Fruit fly (Drosophila melanogaster) whole organism, prepupa: ENCODE measurements around the gene fz2.

Experiments used
- CG10631 ChIP-seq: fragments of 200-800 bp; sonication (Bioruptor generic); optimal IDR thresholded peaks from 2 replicates; lab custom pipeline; 2016; ENCODE audit warnings: missing biosample characterization, missing genetic modification characterization
- CG10669 ChIP-seq: fragments of 200-800 bp; sonication (Bioruptor generic); optimal IDR thresholded peaks from 3 replicates; lab custom pipeline; 2018; ENCODE audit warnings: missing biosample characterization, mild to moderate bottlenecking, missing genetic modification characterization, moderate library complexity
- CG11294 ChIP-seq: fragments of 200-800 bp; sonication (Bioruptor generic); IDR thresholded peaks from 2 replicates; pipeline ENCODE4 v1.3.6; 2022; ENCODE audit warnings: missing biosample characterization, missing genetic modification characterization
- CG11762 ChIP-seq: fragments of 200-800 bp; sonication (Bioruptor generic); optimal IDR thresholded peaks from 3 replicates; lab custom pipeline; 2016; ENCODE audit warnings: missing biosample characterization, missing genetic modification characterization; ENCODE audit not compliant: insufficient read depth
- CG15336 ChIP-seq: fragments of 200-800 bp; sonication (Bioruptor generic); IDR thresholded peaks from 2 replicates; pipeline ENCODE4 v1.3.6; 2022; ENCODE audit warnings: missing biosample characterization, missing genetic modification characterization
- CG1621 ChIP-seq: fragments of 200-800 bp; sonication (Bioruptor generic); optimal IDR thresholded peaks from 3 replicates; lab custom pipeline; 2018; ENCODE audit warnings: missing biosample characterization, mild to moderate bottlenecking, missing genetic modification characterization
- CG16779 ChIP-seq: fragments of 200-800 bp; sonication (Bioruptor generic); optimal IDR thresholded peaks from 3 replicates; lab custom pipeline; 2017; ENCODE audit warnings: missing biosample characterization, mild to moderate bottlenecking, missing genetic modification characterization
- CG3032 ChIP-seq: fragments of 200-800 bp; optimal IDR thresholded peaks from 2 replicates; lab custom pipeline; 2019; ENCODE audit warnings: missing biosample characterization, mild to moderate bottlenecking, missing genetic modification characterization, moderate library complexity
- CG32006 ChIP-seq: fragments of 200-800 bp; sonication (Bioruptor generic); optimal IDR thresholded peaks from 3 replicates; lab custom pipeline; 2017; ENCODE audit warnings: missing biosample characterization, mild to moderate bottlenecking, missing genetic modification characterization
- CG34406 ChIP-seq: fragments of 200-800 bp; sonication (Bioruptor generic); optimal IDR thresholded peaks from 3 replicates; lab custom pipeline; 2016; ENCODE audit warnings: missing biosample characterization, missing genetic modification characterization
- CG3919 ChIP-seq: fragments of 200-800 bp; sonication (Bioruptor generic); optimal IDR thresholded peaks from 3 replicates; lab custom pipeline; 2016; ENCODE audit warnings: missing biosample characterization, missing genetic modification characterization
- CG4318 ChIP-seq: fragments of 200-800 bp; sonication (Bioruptor generic); optimal IDR thresholded peaks from 3 replicates; lab custom pipeline; 2017; ENCODE audit warnings: missing biosample characterization, mild to moderate bottlenecking, missing genetic modification characterization
- CG6163 ChIP-seq: fragments of 200-800 bp; sonication (Bioruptor generic); IDR thresholded peaks from 3 replicates; pipeline ENCODE4 v1.3.6; 2022; ENCODE audit warnings: missing biosample characterization, missing genetic modification characterization
- CG6792 ChIP-seq: fragments of 200-800 bp; sonication (Bioruptor generic); optimal IDR thresholded peaks from 3 replicates; lab custom pipeline; 2016; ENCODE audit warnings: missing biosample characterization, missing genetic modification characterization
- CG6808 ChIP-seq: fragments of 200-800 bp; sonication (Bioruptor generic); optimal IDR thresholded peaks from 3 replicates; lab custom pipeline; 2017; ENCODE audit warnings: missing biosample characterization, missing genetic modification characterization, mild to moderate bottlenecking, moderate library complexity, missing genetic modification reagents
- CG7368 ChIP-seq: fragments of 200-800 bp; sonication (Bioruptor generic); optimal IDR thresholded peaks from 3 replicates; lab custom pipeline; 2016; ENCODE audit warnings: missing biosample characterization, missing genetic modification characterization
- CG8319 ChIP-seq: fragments of 200-800 bp; sonication (Bioruptor generic); optimal IDR thresholded peaks from 3 replicates; lab custom pipeline; 2016; ENCODE audit warnings: missing biosample characterization, missing genetic modification characterization
- CG8632 ChIP-seq: fragments of 200-800 bp; sonication (Bioruptor generic); optimal IDR thresholded peaks from 3 replicates; lab custom pipeline; 2016; ENCODE audit warnings: missing biosample characterization, missing genetic modification characterization
- Eip75B ChIP-seq: fragments of 200-800 bp; sonication (Bioruptor generic); optimal IDR thresholded peaks from 3 replicates; lab custom pipeline; 2016; ENCODE audit warnings: missing biosample characterization, missing genetic modification characterization
- Eip78C ChIP-seq: fragments of 200-800 bp; sonication (Bioruptor generic); peaks from one replicate; lab custom pipeline; 2016; ENCODE audit warnings: missing biosample characterization, missing genetic modification characterization
- Eip93F ChIP-seq: fragments of 200-800 bp; sonication (Bioruptor generic); optimal IDR thresholded peaks from 2 replicates; lab custom pipeline; 2016; ENCODE audit warnings: missing biosample characterization, mild to moderate bottlenecking, missing genetic modification characterization
- Ets21C ChIP-seq: fragments of 200-800 bp; sonication (Bioruptor generic); optimal IDR thresholded peaks from 3 replicates; lab custom pipeline; 2016; ENCODE audit warnings: missing biosample characterization, missing genetic modification characterization
- Ets96B ChIP-seq: fragments of 200-800 bp; optimal IDR thresholded peaks from 2 replicates; lab custom pipeline; 2019; ENCODE audit warnings: missing biosample characterization, mild to moderate bottlenecking, missing genetic modification characterization, moderate library complexity
- Gug ChIP-seq: fragments of 200-800 bp; sonication (Bioruptor generic); IDR thresholded peaks from 2 replicates; pipeline ENCODE4 v1.3.6; 2022; ENCODE audit warnings: missing biosample characterization, missing genetic modification characterization
- Hr39 ChIP-seq: fragments of 200-800 bp; sonication (Bioruptor generic); optimal IDR thresholded peaks from 2 replicates; lab custom pipeline; 2016; ENCODE audit warnings: missing biosample characterization, missing genetic modification characterization
- Met ChIP-seq: fragments of 200-800 bp; sonication (Bioruptor generic); optimal IDR thresholded peaks from 3 replicates; lab custom pipeline; 2016; ENCODE audit warnings: missing biosample characterization, missing genetic modification characterization
- Sox14 ChIP-seq: fragments of 200-800 bp; sonication (Bioruptor generic); optimal IDR thresholded peaks from 3 replicates; lab custom pipeline; 2016; ENCODE audit warnings: missing biosample characterization, missing genetic modification characterization
- Sox15 ChIP-seq: fragments of 200-800 bp; sonication (Bioruptor generic); optimal IDR thresholded peaks from 3 replicates; lab custom pipeline; 2016; ENCODE audit warnings: missing biosample characterization, missing genetic modification characterization
- achi ChIP-seq: fragments of 200-800 bp; sonication (Bioruptor generic); optimal IDR thresholded peaks from 3 replicates; lab custom pipeline; 2016; ENCODE audit warnings: missing biosample characterization, missing genetic modification characterization
- esn ChIP-seq: fragments of 200-800 bp; sonication (Bioruptor generic); optimal IDR thresholded peaks from 2 replicates; lab custom pipeline; 2016; ENCODE audit warnings: missing biosample characterization, mild to moderate bottlenecking, missing genetic modification characterization, moderate library complexity
- fd59A ChIP-seq: fragments of 200-800 bp; sonication (Bioruptor generic); optimal IDR thresholded peaks from 2 replicates; lab custom pipeline; 2017; ENCODE audit warnings: missing biosample characterization, mild to moderate bottlenecking, missing genetic modification characterization, missing genetic modification reagents
- fd85E ChIP-seq: fragments of 200-800 bp; sonication (Bioruptor generic); optimal IDR thresholded peaks from 3 replicates; lab custom pipeline; 2016; ENCODE audit warnings: missing biosample characterization, missing genetic modification characterization
- fkh ChIP-seq: fragments of 200-800 bp; sonication (Bioruptor generic); optimal IDR thresholded peaks from 3 replicates; lab custom pipeline; 2017; ENCODE audit warnings: missing biosample characterization, mild to moderate bottlenecking, missing genetic modification characterization, moderate library complexity
- lz ChIP-seq: fragments of 200-800 bp; sonication (Bioruptor generic); optimal IDR thresholded peaks from 3 replicates; lab custom pipeline; 2016; ENCODE audit warnings: missing biosample characterization, missing genetic modification characterization
- net ChIP-seq: fragments of 200-800 bp; sonication (Bioruptor generic); optimal IDR thresholded peaks from 3 replicates; lab custom pipeline; 2016; ENCODE audit warnings: missing biosample characterization, missing genetic modification characterization
- pdm3 ChIP-seq: fragments of 200-800 bp; sonication (Bioruptor generic); optimal IDR thresholded peaks from 3 replicates; lab custom pipeline; 2016; ENCODE audit warnings: missing biosample characterization, missing genetic modification characterization
- spab ChIP-seq: fragments of 200-800 bp; sonication (Bioruptor generic); optimal IDR thresholded peaks from 2 replicates; lab custom pipeline; 2017; ENCODE audit warnings: missing biosample characterization, mild to moderate bottlenecking, missing genetic modification characterization, missing genetic modification reagents
- ss ChIP-seq, 2 experiments: fragments of 200-800 bp; sonication (Bioruptor generic); optimal IDR thresholded peaks; 2 replicates in 1 of 2; 3 replicates in 1 of 2; lab custom pipeline; 2017 to 2018; ENCODE audit warnings: mild to moderate bottlenecking in 2 of 2, missing biosample characterization in 2 of 2, missing genetic modification characterization in 2 of 2, moderate library complexity in 1 of 2
- svp ChIP-seq: fragments of 200-800 bp; sonication (Bioruptor generic); peaks from one replicate; lab custom pipeline; 2016; ENCODE audit warnings: missing biosample characterization, missing genetic modification characterization
- topi ChIP-seq: fragments of 200-800 bp; sonication (Bioruptor generic); optimal IDR thresholded peaks from 3 replicates; lab custom pipeline; 2016; ENCODE audit warnings: missing biosample characterization, missing genetic modification characterization
- vri ChIP-seq: fragments of 200-800 bp; sonication (Bioruptor generic); optimal IDR thresholded peaks from 3 replicates; lab custom pipeline; 2016; ENCODE audit warnings: missing biosample characterization, mild to moderate bottlenecking, missing genetic modification characterization

Gene fz2

dm6 chr3L:19263480-19264140, 28.4 kb upstream of the fz2 start, which contains the start of the genes CG42374 and Mettl5 (continued):
- TF ChIP-seq achi (GFP tag; lab: Kevin White, UChicago) (peak; percentile 42), CG16779 (no peak), CG3919 (GFP tag; lab: Kevin White, UChicago) (peak; percentile 18), Eip93F (GFP tag; lab: Kevin White, UChicago) (no peak), fd59A (GFP tag; lab: Kevin White, UChicago) (no peak), CG15336 (peak; percentile 69), CG34406 (GFP tag; lab: Kevin White, UChicago) (peak; percentile 39), CG10631 (GFP tag; lab: Kevin White, UChicago) (peak; percentile 12), pdm3 (GFP tag; lab: Kevin White, UChicago) (peak; percentile 19), Ets21C (GFP tag; lab: Kevin White, UChicago) (no peak), CG10669 (GFP tag; lab: Kevin White, UChicago) (peak; percentile 50), CG1621 (tag; lab: Kevin White, UChicago) (peak; percentile 33), spab (GFP tag; lab: Kevin White, UChicago) (no peak), Hr39 (no peak), net (GFP tag; lab: Kevin White, UChicago) (peak; percentile 47), fkh (GFP tag; lab: Kevin White, UChicago) (peak; percentile 44), Met (GFP tag; lab: Kevin White, UChicago) (peak; percentile 50), Eip78C (GFP tag; lab: Kevin White, UChicago) (peak; percentile 88), lz (GFP tag; lab: Kevin White, UChicago) (peak; percentile 5), Sox14 (GFP tag; lab: Kevin White, UChicago) (no peak)

dm6 chr3L:19261720-19262119, 26.5 kb upstream of the fz2 start:
- TF ChIP-seq CG6163 (GFP tag; lab: Robert Waterston, UW) (peak; percentile 14; the same call in 1 of the 3 replicates), Ets96B (tag; lab: Kevin White, UChicago) (no peak)

DNA sequence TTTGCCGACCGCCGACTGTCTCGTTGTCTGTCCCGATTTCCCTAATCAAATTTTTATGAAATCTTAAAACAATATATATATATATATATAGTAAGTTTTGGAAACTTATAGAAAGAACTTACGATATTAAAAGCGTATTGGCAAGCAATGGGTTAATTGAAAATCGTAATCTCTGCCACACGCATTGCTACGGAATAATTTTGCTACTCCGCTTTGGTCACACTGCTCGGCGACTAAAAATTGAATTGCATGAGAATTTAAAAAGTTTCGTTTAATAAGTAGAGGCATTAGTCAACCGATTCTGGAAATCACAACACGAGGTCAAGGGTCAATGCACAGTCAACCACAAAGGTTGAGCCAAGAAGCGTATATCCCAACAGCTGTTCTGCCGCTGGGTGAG, 26.0 kb upstream of the fz2 start, which contains the start of gene Bet1:
Gene Bet1 (plus strand): TSS at position 182 of the 400 bp plus-strand sequence.
- TF ChIP-seq CG6808 (GFP tag; lab: Kevin White, UChicago) (no peak), Eip75B (no peak), CG32006 (GFP tag; lab: Kevin White, UChicago) (peak; percentile 26), esn (no peak), svp (GFP tag; lab: Kevin White, UChicago) (peak; percentile 33), Ets21C (GFP tag; lab: Kevin White, UChicago) (no peak), CG8632 (GFP tag; lab: Kevin White, UChicago) (peak; percentile 3), CG1621 (tag; lab: Kevin White, UChicago) (no peak), fd59A (GFP tag; lab: Kevin White, UChicago) (no peak), Eip78C (GFP tag; lab: Kevin White, UChicago) (peak; percentile 31), CG8319 (GFP tag; lab: Kevin White, UChicago) (no peak), CG7368 (no peak), vri (GFP tag; lab: Kevin White, UChicago) (no peak), fd85E (GFP tag; lab: Kevin White, UChicago) (no peak), CG3032 (peak; percentile 19), CG11762 (GFP tag; lab: Kevin White, UChicago) (no peak), CG6792 (no peak), ss (GFP tag; optimal IDR thresholded peaks at IDR 0.05; lab: Kevin White, UChicago) (no peak), Gug (no peak), topi (no peak), CG10631 (GFP tag; lab: Kevin White, UChicago) (no peak), CG4318 (GFP tag; lab: Kevin White, UChicago) (no peak), achi (GFP tag; lab: Kevin White, UChicago) (peak; percentile 1), Sox15 (GFP tag; lab: Kevin White, UChicago) (no peak), CG11294 (GFP tag; lab: Robert Waterston, UW) (no peak)
